Worm (Caenorhabditis elegans) whole organism, L1 larva: Measurements from ENCODE around the gene C05G5.5.

ENCODE experiments used
- ceh-82 ChIP-seq, 3 experiments: fragments of 150-350 bp in 1 of 3; sonication (generic microtip) in 2 of 3; optimal IDR thresholded peaks; 2 replicates each; lab custom pipeline; 2014 to 2017; ENCODE audit warnings: missing biosample characterization in 3 of 3, missing genetic modification characterization in 3 of 3
- fos-1 ChIP-seq: fragments of 150-350 bp; optimal IDR thresholded peaks from 2 replicates; lab custom pipeline; 2014; ENCODE audit warnings: missing biosample characterization, missing genetic modification characterization
- irx-1 ChIP-seq: sonication (generic microtip); optimal IDR thresholded peaks from 2 replicates; lab custom pipeline; 2016; ENCODE audit warnings: missing genetic modification characterization, missing compliant biosample characterization
- mep-1 ChIP-seq: fragments of 150-350 bp; optimal IDR thresholded peaks from 2 replicates; lab custom pipeline; 2014; ENCODE audit warnings: missing biosample characterization, missing genetic modification characterization
- nhr-237 ChIP-seq: fragments of 150-350 bp; optimal IDR thresholded peaks from 2 replicates; lab custom pipeline; 2014; ENCODE audit warnings: missing biosample characterization, missing genetic modification characterization
- nhr-76 ChIP-seq: sonication (generic microtip); optimal IDR thresholded peaks from 2 replicates; lab custom pipeline; 2017; ENCODE audit warnings: missing biosample characterization, missing genetic modification characterization
- skn-1 ChIP-seq: fragments of 150-350 bp; optimal IDR thresholded peaks from 2 replicates; lab custom pipeline; 2014; ENCODE audit warnings: missing biosample characterization, missing genetic modification characterization

DNA sequence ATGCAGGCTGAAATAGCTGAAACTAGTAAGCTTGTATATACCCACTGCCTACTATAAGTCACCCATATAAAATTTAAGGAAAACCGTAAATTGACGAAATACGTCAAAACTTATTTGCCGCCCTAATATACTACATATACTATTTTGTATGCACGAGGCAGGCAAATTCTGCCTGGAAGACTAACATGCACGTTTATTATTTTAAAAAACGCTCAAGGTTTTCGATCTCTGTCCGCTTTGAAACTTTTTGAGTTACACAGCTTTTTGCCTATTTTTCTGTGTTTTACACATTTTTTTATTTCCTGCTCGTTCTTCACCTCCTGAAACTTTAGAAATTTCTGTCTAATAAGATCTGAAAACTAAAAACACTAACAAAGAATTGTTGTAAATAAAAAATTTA is 17.7 kb downstream of the C05G5.5 start:
- TF ChIP-seq mep-1 (tag; lab: Kevin White, UChicago): no peak
- TF ChIP-seq irx-1 (tag; lab: Kevin White, UChicago): no peak
- TF ChIP-seq ceh-82 (tag; optimal IDR thresholded peaks at IDR 0.05; lab: Kevin White, UChicago): no peak
- no peak for TF ChIP-seq nhr-76 (tag; lab: Kevin White, UChicago)
- no peak for TF ChIP-seq nhr-237
- TF ChIP-seq fos-1 (tag; lab: Kevin White, UChicago): no peak
- TF ChIP-seq skn-1: no peak
